Worm (Caenorhabditis elegans) whole organism, late embryonic: ENCODE data around the gene pudl-1.
"Not testable (repeated sequence)": the region's sequence is repeated elsewhere in the genome, so short reads cannot be mapped to it uniquely, and the experiment has no call there.

ENCODE experiments used
- C08G9.2 ChIP-seq: sonication (generic microtip); optimal IDR thresholded peaks from 2 replicates; lab custom pipeline; 2016; ENCODE audit warnings: mild to moderate bottlenecking, missing genetic modification characterization, moderate library complexity, missing compliant biosample characterization
- C38D4.7 ChIP-seq: fragments of 200-800 bp; sonication (Bioruptor generic); optimal IDR thresholded peaks from 2 replicates; lab custom pipeline; 2018; ENCODE audit warnings: mild to moderate bottlenecking, missing genetic modification characterization, moderate library complexity, missing compliant biosample characterization
- F13H6.1 ChIP-seq: sonication (generic microtip); optimal IDR thresholded peaks from 2 replicates; lab custom pipeline; 2016; ENCODE audit warnings: missing genetic modification characterization, missing compliant biosample characterization
- K02D7.2 ChIP-seq: sonication (generic microtip); optimal IDR thresholded peaks from 2 replicates; lab custom pipeline; 2017; ENCODE audit warnings: mild to moderate bottlenecking, missing genetic modification characterization, missing compliant biosample characterization
- K09A11.1 ChIP-seq: sonication (generic microtip); optimal IDR thresholded peaks from 2 replicates; lab custom pipeline; 2017; ENCODE audit warnings: antibody characterized with exemption, mild to moderate bottlenecking, missing genetic modification characterization, missing compliant biosample characterization; ENCODE audit not compliant: insufficient read depth
- T23F11.4 ChIP-seq: fragments of 200-800 bp; sonication (Bioruptor generic); optimal IDR thresholded peaks from 2 replicates; lab custom pipeline; 2018; ENCODE audit warnings: mild to moderate bottlenecking, missing genetic modification characterization, missing compliant biosample characterization
- Y22D7AL.16 ChIP-seq: sonication (generic microtip); optimal IDR thresholded peaks from 2 replicates; lab custom pipeline; 2016; ENCODE audit warnings: missing genetic modification characterization, missing compliant biosample characterization
- ahr-1 ChIP-seq: sonication (generic microtip); optimal IDR thresholded peaks from 2 replicates; lab custom pipeline; 2016; ENCODE audit warnings: missing genetic modification characterization, missing compliant biosample characterization
- ama-1 ChIP-seq: fragments of 150-350 bp; optimal IDR thresholded peaks from 2 replicates; lab custom pipeline; 2014
- ceh-18 ChIP-seq: sonication (generic microtip); optimal IDR thresholded peaks from 2 replicates; lab custom pipeline; 2016; ENCODE audit warnings: missing genetic modification characterization, missing compliant biosample characterization
- ceh-19 ChIP-seq: fragments of 200-800 bp; sonication (Bioruptor generic); optimal IDR thresholded peaks from 2 replicates; lab custom pipeline; 2018; ENCODE audit warnings: mild to moderate bottlenecking, missing genetic modification characterization, missing compliant biosample characterization
- ceh-2 ChIP-seq: sonication (generic microtip); optimal IDR thresholded peaks from 2 replicates; lab custom pipeline; 2016; ENCODE audit warnings: missing genotype, missing genetic modification characterization, missing compliant biosample characterization
- ceh-22 ChIP-seq: sonication (generic microtip); optimal IDR thresholded peaks from 2 replicates; lab custom pipeline; 2017; ENCODE audit warnings: missing biosample characterization, missing genetic modification characterization
- ceh-24 ChIP-seq: sonication (generic microtip); optimal IDR thresholded peaks from 2 replicates; lab custom pipeline; 2016; ENCODE audit warnings: mild to moderate bottlenecking, missing genetic modification characterization, missing compliant biosample characterization
- ceh-31 ChIP-seq: sonication (generic microtip); optimal IDR thresholded peaks from 2 replicates; lab custom pipeline; 2016; ENCODE audit warnings: missing genetic modification characterization, missing compliant biosample characterization
- ceh-34 ChIP-seq: sonication (generic microtip); optimal IDR thresholded peaks from 2 replicates; lab custom pipeline; 2016; ENCODE audit warnings: mild to moderate bottlenecking, missing genetic modification characterization, missing compliant biosample characterization
- ceh-48 ChIP-seq: sonication (generic microtip); optimal IDR thresholded peaks from 2 replicates; lab custom pipeline; 2016; ENCODE audit warnings: missing genetic modification characterization, inconsistent platforms, missing compliant biosample characterization
- ceh-6 ChIP-seq: fragments of 200-800 bp; sonication (Bioruptor generic); optimal IDR thresholded peaks from 2 replicates; lab custom pipeline; 2018; ENCODE audit warnings: mild to moderate bottlenecking, missing genetic modification characterization, missing compliant biosample characterization
- ceh-9 ChIP-seq: sonication (generic microtip); optimal IDR thresholded peaks from 2 replicates; lab custom pipeline; 2016; ENCODE audit warnings: mild to moderate bottlenecking, missing genetic modification characterization, inconsistent platforms, missing compliant biosample characterization
- che-1 ChIP-seq: sonication (generic microtip); optimal IDR thresholded peaks from 2 replicates; lab custom pipeline; 2016; ENCODE audit warnings: mild to moderate bottlenecking, missing genetic modification characterization, missing compliant biosample characterization
- elt-4 ChIP-seq: sonication (generic microtip); optimal IDR thresholded peaks from 2 replicates; lab custom pipeline; 2016; ENCODE audit warnings: missing genetic modification characterization, missing compliant biosample characterization
- eyg-1 ChIP-seq: sonication (generic microtip); optimal IDR thresholded peaks from 2 replicates; lab custom pipeline; 2016; ENCODE audit warnings: missing genotype, missing genetic modification characterization, missing compliant biosample characterization
- fax-1 ChIP-seq: sonication (generic microtip); optimal IDR thresholded peaks from 2 replicates; lab custom pipeline; 2016; ENCODE audit warnings: missing genotype, missing genetic modification characterization, missing compliant biosample characterization
- fkh-6 ChIP-seq: sonication (generic microtip); optimal IDR thresholded peaks from 2 replicates; lab custom pipeline; 2016; ENCODE audit warnings: missing genetic modification characterization, missing compliant biosample characterization
- gmeb-2 ChIP-seq: sonication (generic microtip); optimal IDR thresholded peaks from 2 replicates; lab custom pipeline; 2016; ENCODE audit warnings: missing genetic modification characterization, inconsistent platforms, missing compliant biosample characterization
- hlh-15 ChIP-seq: sonication (generic microtip); optimal IDR thresholded peaks from 2 replicates; lab custom pipeline; 2016; ENCODE audit warnings: missing genetic modification characterization, missing compliant biosample characterization
- hlh-30 ChIP-seq: sonication (generic microtip); optimal IDR thresholded peaks from 2 replicates; lab custom pipeline; 2017; ENCODE audit warnings: antibody characterized with exemption, missing genetic modification characterization, missing compliant biosample characterization; ENCODE audit not compliant: insufficient read depth
- nfya-1 ChIP-seq: sonication (generic microtip); optimal IDR thresholded peaks from 2 replicates; lab custom pipeline; 2017; ENCODE audit warnings: missing genetic modification characterization, mild to moderate bottlenecking, missing compliant biosample characterization, antibody characterized with exemption, moderate library complexity
- nhr-232 ChIP-seq: sonication (generic microtip); optimal IDR thresholded peaks from 2 replicates; lab custom pipeline; 2016; ENCODE audit warnings: missing genetic modification characterization, missing compliant biosample characterization
- odd-2 ChIP-seq: sonication (generic microtip); optimal IDR thresholded peaks from 2 replicates; lab custom pipeline; 2017; ENCODE audit warnings: antibody characterized with exemption, mild to moderate bottlenecking, missing genetic modification characterization, missing compliant biosample characterization
- pqm-1 ChIP-seq: sonication (generic microtip); optimal IDR thresholded peaks from 2 replicates; lab custom pipeline; 2016; ENCODE audit warnings: missing genetic modification characterization, missing compliant biosample characterization
- rnt-1 ChIP-seq: sonication (generic microtip); optimal IDR thresholded peaks from 2 replicates; lab custom pipeline; 2016; ENCODE audit warnings: missing genetic modification characterization, missing compliant biosample characterization
- syd-9 ChIP-seq: sonication (generic microtip); optimal IDR thresholded peaks from 2 replicates; lab custom pipeline; 2016; ENCODE audit warnings: mild to moderate bottlenecking, missing genetic modification characterization, moderate library complexity, missing compliant biosample characterization
- tbx-2 ChIP-seq: sonication (generic microtip); optimal IDR thresholded peaks from 2 replicates; lab custom pipeline; 2016; ENCODE audit warnings: missing genetic modification characterization, missing compliant biosample characterization
- ttx-3 ChIP-seq: sonication (generic microtip); optimal IDR thresholded peaks from 2 replicates; lab custom pipeline; 2016; ENCODE audit warnings: missing genetic modification reagents, missing genetic modification characterization, missing compliant biosample characterization
- unc-3 ChIP-seq, 2 experiments: fragments of 200-800 bp in 1 of 2; sonication (Bioruptor generic) in 1 of 2; sonication (generic microtip) in 1 of 2; conservative IDR thresholded peaks in 1 of 2; optimal IDR thresholded peaks in 1 of 2; 2 replicates each; pipeline versions ENCODE4 v1.3.6 to Lab custom; 2016 to 2022; ENCODE audit warnings: missing compliant biosample characterization in 2 of 2, missing genetic modification characterization in 2 of 2, missing genetic modification reagents in 1 of 2
- unc-42 ChIP-seq: sonication (generic microtip); optimal IDR thresholded peaks from 2 replicates; lab custom pipeline; 2016; ENCODE audit warnings: missing genotype, missing genetic modification characterization, missing compliant biosample characterization
- unc-55 ChIP-seq: sonication (generic microtip); optimal IDR thresholded peaks from 2 replicates; lab custom pipeline; 2017; ENCODE audit warnings: missing biosample characterization, missing genetic modification reagents, missing genetic modification characterization
- zip-5 ChIP-seq: sonication (generic microtip); optimal IDR thresholded peaks from 2 replicates; lab custom pipeline; 2016; ENCODE audit warnings: missing genetic modification characterization, missing compliant biosample characterization

Gene pudl-1

DNA sequence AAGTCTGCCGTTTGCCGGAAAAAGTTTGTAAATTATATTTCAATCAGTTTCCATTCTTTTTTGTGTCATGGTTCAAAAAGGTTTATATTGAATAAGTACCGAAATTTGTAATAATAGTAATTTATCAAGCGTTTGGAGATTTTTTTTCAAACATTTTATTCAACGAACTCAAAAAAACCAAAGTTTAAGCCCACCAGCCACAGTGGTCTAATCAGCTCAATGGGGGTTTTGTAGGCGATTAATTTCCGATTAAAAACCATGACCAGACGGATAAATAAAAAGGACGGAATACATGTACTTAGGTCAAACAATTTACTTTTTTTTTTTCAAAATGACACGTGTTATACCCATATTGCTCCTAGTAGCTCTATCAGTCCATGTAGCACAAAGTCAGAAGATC, 33.3 kb upstream of the pudl-1 start, which contains the start of gene Y54G2A.10:
TSS of gene Y54G2A.10 (plus strand) at position 301 of the 400 bp plus-strand sequence.
- no peak for TF ChIP-seq F13H6.1 (tag; lab: Kevin White, UChicago)
- TF ChIP-seq, all 69 proteins: peak for 0

DNA sequence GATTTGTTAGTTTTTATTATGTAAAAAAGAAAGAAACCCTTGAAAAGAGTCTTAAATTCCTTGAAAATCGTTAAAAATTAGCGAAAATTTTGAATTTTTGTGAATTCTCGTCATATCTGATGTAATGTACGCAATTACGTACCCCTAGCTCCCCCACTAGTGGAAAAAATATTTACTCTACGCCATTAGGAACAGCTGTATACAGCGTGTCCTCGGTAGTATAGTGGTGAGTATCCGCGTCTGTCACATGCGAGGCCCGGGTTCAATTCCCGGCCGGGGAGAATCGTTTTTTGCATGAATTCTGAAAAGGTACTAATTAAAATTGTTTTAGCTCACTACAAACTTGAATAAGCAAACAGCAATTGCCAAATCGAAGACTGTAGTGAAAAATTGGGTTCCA, 32.8 kb upstream of the pudl-1 start:
- TF ChIP-seq ceh-48 (tag; lab: Kevin White, UChicago) (no peak), eyg-1 (tag; lab: Kevin White, UChicago) (no peak), unc-42 (no peak), odd-2 (tag; lab: Kevin White, UChicago) (no peak), T23F11.4 (GFP tag; lab: Kevin White, UChicago) (no peak), ceh-19 (GFP tag; lab: Kevin White, UChicago) (no peak), ama-1 (lab: Kevin White, UChicago) (no peak), pqm-1 (tag; lab: Kevin White, UChicago) (no peak), ahr-1 (tag; lab: Kevin White, UChicago) (no peak), nfya-1 (no peak), F13H6.1 (tag; lab: Kevin White, UChicago) (no peak), ceh-18 (tag; lab: Kevin White, UChicago) (no peak), ceh-31 (no peak)

DNA sequence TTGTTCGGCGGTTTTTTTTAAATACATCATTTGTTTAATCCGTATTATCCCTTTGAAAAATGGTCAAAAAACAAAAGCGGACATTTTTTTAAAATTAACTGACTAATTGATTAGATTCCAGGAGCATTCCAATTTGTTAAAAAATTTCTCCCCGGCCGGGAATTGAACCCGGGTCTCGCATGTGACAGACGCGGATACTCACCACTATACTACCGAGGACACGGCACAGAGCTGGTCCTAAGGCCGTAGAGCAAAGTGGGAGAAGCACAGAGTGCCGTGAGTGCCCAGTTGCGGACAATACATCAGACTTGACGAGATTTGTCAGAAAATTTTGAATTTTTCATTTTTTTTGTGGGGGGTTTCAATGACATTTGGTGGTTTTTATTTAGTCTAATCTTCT, 31.7 kb upstream of the pudl-1 start:
- TF ChIP-seq ceh-22 (tag; lab: Kevin White, UChicago): no peak
- TF ChIP-seq ceh-2 (tag; lab: Kevin White, UChicago): no peak
- no peak for TF ChIP-seq unc-3 (GFP tag; conservative IDR thresholded peaks at IDR 0.05; lab: Robert Waterston, UW)
- no peak for TF ChIP-seq unc-3 (tag; optimal IDR thresholded peaks at IDR 0.05; lab: Kevin White, UChicago)
- TF ChIP-seq hlh-30 (tag; lab: Kevin White, UChicago): peak; percentile 54
- TF ChIP-seq C08G9.2 (tag; lab: Kevin White, UChicago): peak; percentile 15
- TF ChIP-seq zip-5: no peak
- no peak for TF ChIP-seq ceh-31
- TF ChIP-seq fkh-6 (tag; lab: Kevin White, UChicago): no peak
- no peak for TF ChIP-seq ceh-34 (tag; lab: Kevin White, UChicago)

DNA sequence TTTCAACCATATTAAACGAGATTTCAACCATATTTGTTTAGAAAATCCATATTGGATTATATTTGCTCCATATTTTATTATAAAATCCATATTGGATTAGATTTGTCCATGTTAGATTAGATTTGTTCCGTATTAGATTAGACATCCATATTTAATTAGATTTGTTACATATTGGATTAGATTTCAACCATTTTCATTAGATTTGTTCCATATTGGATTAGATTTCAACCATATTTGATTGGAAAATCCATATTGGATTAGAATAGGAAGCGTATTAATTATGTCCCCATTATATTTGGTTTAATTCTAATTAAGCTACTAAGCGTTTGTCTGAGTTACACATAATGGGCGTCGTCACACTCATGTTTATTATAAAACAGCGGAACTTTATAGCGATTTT, 31.1 kb upstream of the pudl-1 start, which contains the start of gene Y54G2A.44:
TSS of gene Y54G2A.44 (plus strand) at position 301 of the 400 bp plus-strand sequence.
- not testable (repeated sequence) for TF ChIP-seq zip-5; odd-2 (tag; lab: Kevin White, UChicago); tbx-2 (tag; lab: Kevin White, UChicago)
- TF ChIP-seq, all 69 proteins: peak for 0; not testable (repeated sequence) for 69

DNA sequence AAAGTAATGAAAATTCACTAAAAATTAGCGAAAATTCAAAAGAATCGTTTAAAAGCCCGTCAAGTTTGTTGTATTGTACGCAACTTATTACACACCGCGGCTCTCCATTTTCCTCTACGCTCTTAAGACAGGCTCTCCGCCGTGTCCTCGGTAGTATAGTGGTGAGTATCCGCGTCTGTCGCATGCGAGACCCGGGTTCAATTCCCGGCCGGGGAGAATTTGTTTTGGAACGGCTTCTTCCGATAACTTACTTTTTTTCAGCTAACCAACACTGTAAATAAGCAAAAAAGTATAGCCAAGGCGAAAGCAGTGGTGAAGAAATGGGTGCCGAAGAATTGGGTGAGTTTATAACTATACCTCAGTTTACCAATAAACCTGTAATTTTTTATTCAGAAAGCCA, 30.5 kb upstream of the pudl-1 start:
- TF ChIP-seq K02D7.2 (tag; lab: Kevin White, UChicago) (no peak), F13H6.1 (tag; lab: Kevin White, UChicago) (no peak), hlh-30 (tag; lab: Kevin White, UChicago) (no peak), K09A11.1 (tag; lab: Kevin White, UChicago) (no peak), che-1 (peak; percentile 4), nhr-232 (tag; lab: Kevin White, UChicago) (peak; percentile 29), ceh-19 (GFP tag; lab: Kevin White, UChicago) (no peak), ttx-3 (tag; lab: Kevin White, UChicago) (no peak), C38D4.7 (peak; percentile 32), T23F11.4 (GFP tag; lab: Kevin White, UChicago) (no peak), ceh-9 (tag; lab: Kevin White, UChicago) (no peak), gmeb-2 (tag; lab: Kevin White, UChicago) (peak; percentile 14), ceh-2 (tag; lab: Kevin White, UChicago) (no peak), tbx-2 (tag; lab: Kevin White, UChicago) (peak; percentile 7), ceh-22 (tag; lab: Kevin White, UChicago) (no peak), ceh-24 (tag; lab: Kevin White, UChicago) (no peak), ceh-6 (GFP tag; lab: Kevin White, UChicago) (peak; percentile 38), syd-9 (no peak), hlh-15 (tag; lab: Kevin White, UChicago) (no peak), C08G9.2 (tag; lab: Kevin White, UChicago) (peak; percentile 46), ceh-18 (tag; lab: Kevin White, UChicago) (no peak), rnt-1 (no peak), unc-42 (no peak), nfya-1 (no peak), elt-4 (tag; lab: Kevin White, UChicago) (no peak), fax-1 (tag; lab: Kevin White, UChicago) (no peak), unc-55 (no peak), Y22D7AL.16 (tag; lab: Kevin White, UChicago) (no peak)
